Worm (Caenorhabditis elegans) whole organism, L3 larva: ENCODE data around the gene T26C11.4.

Experiments
- ceh-16 ChIP-seq: sonication (generic microtip); optimal IDR thresholded peaks from 2 replicates; lab custom pipeline; 2017; ENCODE audit warnings: missing biosample characterization, missing genetic modification characterization
- elt-2 ChIP-seq: sonication (generic microtip); optimal IDR thresholded peaks from 2 replicates; lab custom pipeline; 2016; ENCODE audit warnings: missing genetic modification reagents, mild to moderate bottlenecking, missing genetic modification characterization, missing compliant biosample characterization
- jun-1 ChIP-seq: fragments of 150-350 bp; optimal IDR thresholded peaks from 2 replicates; lab custom pipeline; 2014; ENCODE audit warnings: missing biosample characterization, missing genetic modification reagents, missing genetic modification characterization
- lin-39 ChIP-seq: fragments of 150-350 bp; optimal IDR thresholded peaks from 2 replicates; lab custom pipeline; 2018; ENCODE audit warnings: missing biosample characterization, missing genetic modification reagents, missing genetic modification characterization
- nhr-28 ChIP-seq: fragments of 150-350 bp; optimal IDR thresholded peaks from 2 replicates; lab custom pipeline; 2014; ENCODE audit warnings: missing biosample characterization, missing genetic modification characterization
- pha-4 ChIP-seq: fragments of 150-350 bp; optimal IDR thresholded peaks from 2 replicates; lab custom pipeline; 2014; ENCODE audit warnings: missing biosample characterization, missing genetic modification reagents, missing genetic modification characterization
- pqm-1 ChIP-seq: fragments of 150-350 bp; optimal IDR thresholded peaks from 2 replicates; lab custom pipeline; 2017; ENCODE audit warnings: missing biosample characterization, missing genetic modification characterization, inconsistent platforms
- sea-2 ChIP-seq: fragments of 150-350 bp; sonication (generic microtip); optimal IDR thresholded peaks from 4 replicates; lab custom pipeline; 2014; ENCODE audit warnings: missing biosample characterization, missing genetic modification reagents, missing genetic modification characterization
- tbx-2 ChIP-seq: sonication (generic microtip); optimal IDR thresholded peaks from 2 replicates; lab custom pipeline; 2016; ENCODE audit warnings: mild to moderate bottlenecking, missing genetic modification characterization, missing compliant biosample characterization
- unc-62 ChIP-seq: fragments of 150-350 bp; sonication (generic microtip); optimal IDR thresholded peaks from 4 replicates; lab custom pipeline; 2014; ENCODE audit warnings: missing biosample characterization, missing genetic modification reagents, missing genetic modification characterization

- TF ChIP-seq elt-2 (tag; lab: Kevin White, UChicago) (no peak), pqm-1 (tag; lab: Kevin White, UChicago) (no peak), sea-2 (GFP tag; lab: Kevin White, UChicago) (no peak), ceh-16 (tag; lab: Kevin White, UChicago) (no peak), pha-4 (tag; lab: Kevin White, UChicago) (no peak), unc-62 (GFP tag; lab: Kevin White, UChicago) (no peak), nhr-28 (tag; lab: Kevin White, UChicago) (no peak), lin-39 (tag; lab: Kevin White, UChicago) (no peak), jun-1 (tag; lab: Kevin White, UChicago) (no peak), tbx-2 (no peak)
Observed at ce11 chrX:1798543-1798942, 46.8 kb downstream of the T26C11.4 start.
